Fruit fly (Drosophila melanogaster) whole organism, embryonic: ENCODE data around the gene Pdxk.
A peak's percentile ranks its signal among the peaks of the same experiment; 100 is the strongest.

Source experiments
- Adf1 ChIP-seq: fragments of 200-800 bp; sonication (Bioruptor generic); IDR thresholded peaks from 2 replicates; pipeline ENCODE4 v1.3.6; 2022; ENCODE audit warnings: missing biosample characterization, missing genetic modification characterization
- Antp ChIP-seq: fragments of 200-800 bp; sonication (Bioruptor generic); optimal IDR thresholded peaks from 3 replicates; lab custom pipeline; 2016; ENCODE audit warnings: missing biosample characterization, missing genetic modification characterization
- Asciz ChIP-seq: fragments of 200-800 bp; sonication (Bioruptor generic); optimal IDR thresholded peaks from 2 replicates; lab custom pipeline; 2017; ENCODE audit warnings: missing biosample characterization, mild to moderate bottlenecking, missing genetic modification characterization, missing genetic modification reagents
- Blimp-1 ChIP-seq: fragments of 200-800 bp; sonication (Bioruptor generic); optimal IDR thresholded peaks from 3 replicates; lab custom pipeline; 2018; ENCODE audit warnings: missing biosample characterization, missing genetic modification characterization, mild to moderate bottlenecking, moderate library complexity, missing genetic modification reagents
- Bteb2 ChIP-seq: fragments of 200-800 bp; sonication (Bioruptor generic); optimal IDR thresholded peaks from 2 replicates; lab custom pipeline; 2016; ENCODE audit warnings: missing biosample characterization, missing genetic modification characterization
- CG1024 ChIP-seq: fragments of 200-800 bp; sonication (Bioruptor generic); IDR thresholded peaks from 2 replicates; pipeline ENCODE4 v1.3.6; 2022; ENCODE audit warnings: missing biosample characterization, missing genetic modification characterization
- CG10274 ChIP-seq: fragments of 200-800 bp; sonication (Bioruptor generic); optimal IDR thresholded peaks from 3 replicates; lab custom pipeline; 2017; ENCODE audit warnings: missing biosample characterization, mild to moderate bottlenecking, missing genetic modification characterization
- CG11723 ChIP-seq: fragments of 200-800 bp; sonication (Bioruptor generic); optimal IDR thresholded peaks from 2 replicates; lab custom pipeline; 2017; ENCODE audit warnings: missing biosample characterization, mild to moderate bottlenecking, missing genetic modification characterization
- CG12942 ChIP-seq: fragments of 200-800 bp; sonication (Bioruptor generic); optimal IDR thresholded peaks from 3 replicates; lab custom pipeline; 2016; ENCODE audit warnings: missing biosample characterization, missing genetic modification characterization
- CG14441 ChIP-seq: fragments of 200-800 bp; sonication (Bioruptor generic); IDR thresholded peaks from 2 replicates; pipeline ENCODE4 v1.3.6; 2022; ENCODE audit warnings: missing biosample characterization, missing genetic modification characterization
- CG15011 ChIP-seq: fragments of 200-800 bp; sonication (Bioruptor generic); optimal IDR thresholded peaks from 3 replicates; lab custom pipeline; 2018; ENCODE audit warnings: missing biosample characterization, mild to moderate bottlenecking, missing genetic modification characterization
- CG1529 ChIP-seq: fragments of 200-800 bp; sonication (Bioruptor generic); optimal IDR thresholded peaks from 3 replicates; lab custom pipeline; 2018; ENCODE audit warnings: missing biosample characterization, missing genetic modification characterization
- CG16779 ChIP-seq: fragments of 200-800 bp; sonication (Bioruptor generic); IDR thresholded peaks from 2 replicates; pipeline ENCODE4 v1.3.6; 2022; ENCODE audit warnings: missing biosample characterization, missing genetic modification characterization
- CG17912 ChIP-seq: fragments of 200-800 bp; sonication (Bioruptor generic); optimal IDR thresholded peaks from 2 replicates; lab custom pipeline; 2018; ENCODE audit warnings: missing biosample characterization, mild to moderate bottlenecking, missing genetic modification characterization
- CG2875 ChIP-seq: fragments of 200-800 bp; sonication (Bioruptor generic); optimal IDR thresholded peaks from 2 replicates; lab custom pipeline; 2017; ENCODE audit warnings: missing biosample characterization, mild to moderate bottlenecking, missing genetic modification characterization, missing genetic modification reagents
- CG3847 ChIP-seq: fragments of 200-800 bp; sonication (Bioruptor generic); IDR thresholded peaks from 2 replicates; pipeline ENCODE4 v1.3.6; 2022; ENCODE audit warnings: missing biosample characterization, missing genetic modification characterization
- CG3995 ChIP-seq: fragments of 200-800 bp; sonication (Bioruptor generic); optimal IDR thresholded peaks from 3 replicates; lab custom pipeline; 2016; ENCODE audit warnings: missing biosample characterization, missing genetic modification characterization
- CG4404 ChIP-seq: fragments of 200-800 bp; sonication (Bioruptor generic); IDR thresholded peaks from 2 replicates; pipeline ENCODE4 v1.3.6; 2022; ENCODE audit warnings: missing biosample characterization, missing genetic modification characterization
- CG8359 ChIP-seq: fragments of 200-800 bp; sonication (Bioruptor generic); optimal IDR thresholded peaks from 2 replicates; lab custom pipeline; 2017; ENCODE audit warnings: missing biosample characterization, mild to moderate bottlenecking, missing genetic modification characterization, borderline replicate concordance
- CG9876 ChIP-seq: fragments of 200-800 bp; sonication (Bioruptor generic); optimal IDR thresholded peaks from 2 replicates; lab custom pipeline; 2016; ENCODE audit warnings: missing biosample characterization, missing genetic modification characterization
- Deaf1 ChIP-seq: fragments of 200-800 bp; optimal IDR thresholded peaks from 3 replicates; lab custom pipeline; 2019; ENCODE audit warnings: missing biosample characterization, mild to moderate bottlenecking, missing genetic modification characterization, moderate library complexity
- Ets65A ChIP-seq: fragments of 200-800 bp; sonication (Bioruptor generic); peaks from one replicate; lab custom pipeline; 2016; ENCODE audit warnings: missing biosample characterization, missing genetic modification characterization
- Gug ChIP-seq: fragments of 200-800 bp; sonication (Bioruptor generic); IDR thresholded peaks from 4 replicates; pipeline ENCODE4 v1.3.6; 2022; ENCODE audit warnings: missing biosample characterization, missing genetic modification characterization
- Jarid2 ChIP-seq: fragments of 200-800 bp; sonication (Bioruptor generic); optimal IDR thresholded peaks from 3 replicates; lab custom pipeline; 2017; ENCODE audit warnings: mild to moderate bottlenecking, missing biosample characterization, missing genetic modification reagents, missing genetic modification characterization
- Mad ChIP-seq: fragments of 200-800 bp; sonication (Bioruptor generic); optimal IDR thresholded peaks from 2 replicates; lab custom pipeline; 2016; ENCODE audit warnings: missing biosample characterization, missing genetic modification characterization
- Max ChIP-seq: fragments of 200-800 bp; sonication (Bioruptor generic); optimal IDR thresholded peaks from 2 replicates; lab custom pipeline; 2016; ENCODE audit warnings: missing biosample characterization, mild to moderate bottlenecking, missing genetic modification characterization
- NK7.1 ChIP-seq: fragments of 200-800 bp; sonication (Bioruptor generic); optimal IDR thresholded peaks from 3 replicates; lab custom pipeline; 2016; ENCODE audit warnings: missing biosample characterization, missing genetic modification characterization
- Opbp ChIP-seq: fragments of 200-800 bp; sonication (Bioruptor generic); IDR thresholded peaks from 3 replicates; pipeline ENCODE4 v1.3.6; 2022; ENCODE audit warnings: missing biosample characterization, missing genetic modification characterization; ENCODE audit not compliant: partially characterized antibody
- Spps ChIP-seq: fragments of 200-800 bp; sonication (Bioruptor generic); optimal IDR thresholded peaks from 2 replicates; lab custom pipeline; 2018; ENCODE audit warnings: missing biosample characterization, mild to moderate bottlenecking, missing genetic modification characterization
- Sry-β ChIP-seq: fragments of 200-800 bp; sonication (Bioruptor generic); optimal IDR thresholded peaks from 2 replicates; lab custom pipeline; 2018; ENCODE audit warnings: missing biosample characterization, mild to moderate bottlenecking, missing genetic modification characterization, moderate library complexity
- Tbp ChIP-seq: fragments of >200 bp; optimal IDR thresholded peaks from 2 replicates; lab custom pipeline; 2018; ENCODE audit warnings: missing biosample characterization, missing genetic modification characterization
- ab ChIP-seq: fragments of 200-800 bp; sonication (Bioruptor generic); optimal IDR thresholded peaks from 2 replicates; lab custom pipeline; 2016; ENCODE audit warnings: missing biosample characterization, missing genetic modification characterization
- btn ChIP-seq: fragments of 200-800 bp; sonication (Bioruptor generic); optimal IDR thresholded peaks from 2 replicates; lab custom pipeline; 2016; ENCODE audit warnings: missing biosample characterization, missing genetic modification characterization
- dmrt11E ChIP-seq: fragments of 200-800 bp; sonication (Bioruptor generic); optimal IDR thresholded peaks from 3 replicates; lab custom pipeline; 2018; ENCODE audit warnings: missing biosample characterization, mild to moderate bottlenecking, missing genetic modification characterization, moderate library complexity
- dysf ChIP-seq: fragments of 200-800 bp; sonication (Bioruptor generic); IDR thresholded peaks from 3 replicates; pipeline ENCODE4 v1.3.6; 2022; ENCODE audit warnings: missing biosample characterization, missing genetic modification characterization
- fd102C ChIP-seq: fragments of 200-800 bp; sonication (Bioruptor generic); optimal IDR thresholded peaks from 2 replicates; lab custom pipeline; 2018; ENCODE audit warnings: missing biosample characterization, mild to moderate bottlenecking, missing genetic modification characterization, moderate library complexity
- fd64A ChIP-seq: fragments of 200-800 bp; sonication (Bioruptor generic); optimal IDR thresholded peaks from 3 replicates; lab custom pipeline; 2018; ENCODE audit warnings: missing biosample characterization, mild to moderate bottlenecking, missing genetic modification characterization
- ftz-f1 ChIP-seq: fragments of 200-800 bp; sonication (Bioruptor generic); optimal IDR thresholded peaks from 2 replicates; lab custom pipeline; 2016; ENCODE audit warnings: missing biosample characterization, missing genetic modification characterization
- hb ChIP-seq: fragments of 200-800 bp; sonication (Bioruptor generic); IDR thresholded peaks from 3 replicates; pipeline ENCODE4 v1.3.6; 2022; ENCODE audit warnings: missing biosample characterization, missing genetic modification characterization; ENCODE audit not compliant: partially characterized antibody
- her ChIP-seq: fragments of 200-800 bp; sonication (Bioruptor generic); optimal IDR thresholded peaks from 2 replicates; lab custom pipeline; 2016; ENCODE audit warnings: missing biosample characterization, missing genetic modification characterization
- ind ChIP-seq: fragments of 200-800 bp; sonication (Bioruptor generic); optimal IDR thresholded peaks from 3 replicates; lab custom pipeline; 2016; ENCODE audit warnings: missing biosample characterization, missing genetic modification characterization
- mam ChIP-seq: fragments of 200-800 bp; sonication (Bioruptor generic); optimal IDR thresholded peaks from 3 replicates; lab custom pipeline; 2016; ENCODE audit warnings: missing biosample characterization, missing genetic modification characterization
- nom ChIP-seq: fragments of 200-800 bp; sonication (Bioruptor generic); optimal IDR thresholded peaks from 2 replicates; lab custom pipeline; 2017; ENCODE audit warnings: missing biosample characterization, missing genetic modification characterization, mild to moderate bottlenecking, moderate library complexity, missing genetic modification reagents
- p53 ChIP-seq: fragments of 200-800 bp; sonication (Bioruptor generic); optimal IDR thresholded peaks from 2 replicates; lab custom pipeline; 2016; ENCODE audit warnings: missing biosample characterization, missing genetic modification characterization
- pros ChIP-seq: fragments of 200-800 bp; sonication (Bioruptor generic); optimal IDR thresholded peaks from 3 replicates; lab custom pipeline; 2019; ENCODE audit warnings: missing biosample characterization, mild to moderate bottlenecking, missing genetic modification characterization, moderate library complexity
- ranshi ChIP-seq: fragments of 200-800 bp; sonication (Bioruptor generic); IDR thresholded peaks from 2 replicates; pipeline ENCODE4 v1.3.6; 2022; ENCODE audit warnings: missing biosample characterization, missing genetic modification characterization
- schlank ChIP-seq: fragments of 200-800 bp; sonication (Bioruptor generic); optimal IDR thresholded peaks from 2 replicates; lab custom pipeline; 2018; ENCODE audit warnings: missing biosample characterization, mild to moderate bottlenecking, missing genetic modification characterization
- slou ChIP-seq: fragments of 200-800 bp; sonication (Bioruptor generic); optimal IDR thresholded peaks from 3 replicates; lab custom pipeline; 2016; ENCODE audit warnings: missing biosample characterization, missing genetic modification characterization
- so ChIP-seq: fragments of 200-800 bp; sonication (Bioruptor generic); IDR thresholded peaks from 3 replicates; pipeline ENCODE4 v1.3.6; 2022; ENCODE audit warnings: missing biosample characterization, missing genetic modification characterization
- sr ChIP-seq: fragments of 200-800 bp; sonication (Bioruptor generic); IDR thresholded peaks from 3 replicates; pipeline ENCODE4 v1.3.6; 2022; ENCODE audit warnings: missing biosample characterization, missing genetic modification characterization
- tgo ChIP-seq: fragments of 200-800 bp; sonication (Bioruptor generic); IDR thresholded peaks from 3 replicates; pipeline ENCODE4 v1.3.6; 2022; ENCODE audit warnings: missing biosample characterization, missing genetic modification characterization
- tin ChIP-seq: fragments of 200-800 bp; sonication (Bioruptor generic); optimal IDR thresholded peaks from 3 replicates; lab custom pipeline; 2016; ENCODE audit warnings: missing biosample characterization, missing genetic modification characterization
- tll ChIP-seq, 2 experiments: fragments of 200-800 bp in 1 of 2; fragments of >200 bp in 1 of 2; sonication (Bioruptor generic) in 1 of 2; optimal IDR thresholded peaks; 2 replicates each; lab custom pipeline; 2017 to 2019; ENCODE audit warnings: missing biosample characterization in 2 of 2, missing genetic modification characterization in 2 of 2, mild to moderate bottlenecking in 1 of 2, moderate library complexity in 1 of 2

Gene Pdxk

DNA sequence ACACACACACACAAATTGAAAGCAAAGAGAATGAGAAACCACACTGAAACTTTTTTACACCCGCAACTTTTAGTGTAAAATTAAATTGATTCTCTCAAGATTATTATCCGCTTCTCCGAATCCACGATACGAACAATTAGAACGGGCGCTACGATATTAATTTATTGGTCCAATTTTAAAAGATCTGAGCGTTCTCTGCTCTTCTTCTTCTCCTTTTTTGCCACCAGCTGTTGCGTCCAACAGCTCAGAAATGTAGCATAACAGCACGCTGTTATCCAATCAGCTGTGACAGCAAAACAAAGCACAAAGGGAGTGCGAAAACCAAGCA, 1.4 kb upstream of the Pdxk start, which contains the start of the genes UGP and Svip (continued):
- TF ChIP-seq fd102C (GFP tag; lab: Kevin White, UChicago), result no peak
- no peak for TF ChIP-seq Asciz (GFP tag; lab: Kevin White, UChicago)
- no peak for TF ChIP-seq CG2875
- TF ChIP-seq CG15011 (GFP tag; lab: Kevin White, UChicago), result no peak
- no peak for TF ChIP-seq Jarid2 (GFP tag; lab: Kevin White, UChicago)
- no peak for TF ChIP-seq CG8359 (GFP tag; lab: Kevin White, UChicago)
- TF ChIP-seq btn, result no peak
- TF ChIP-seq Tbp (GFP tag; lab: Kevin White, UChicago), result no peak
- TF ChIP-seq nom, result no peak
- no peak for TF ChIP-seq Gug (GFP tag; lab: Robert Waterston, UW)
- TF ChIP-seq dmrt11E (tag; lab: Kevin White, UChicago), result no peak
- no peak for TF ChIP-seq CG1529
- TF ChIP-seq Adf1 (GFP tag; lab: Robert Waterston, UW), result no peak
- TF ChIP-seq CG14441 (GFP tag; lab: Robert Waterston, UW), result no peak
- TF ChIP-seq schlank (tag; lab: Kevin White, UChicago), result no peak
- no peak for TF ChIP-seq ind (GFP tag; lab: Kevin White, UChicago)
- TF ChIP-seq Deaf1 (tag; lab: Kevin White, UChicago), result no peak
- no peak for TF ChIP-seq sr (GFP tag; lab: Robert Waterston, UW)
- no peak for TF ChIP-seq Blimp-1 (GFP tag; lab: Kevin White, UChicago)
- TF ChIP-seq CG3995 (GFP tag; lab: Kevin White, UChicago), result no peak
- TF ChIP-seq Mad, result no peak
- TF ChIP-seq Opbp (GFP tag; lab: Robert Waterston, UW), result no peak
- TF ChIP-seq pros, result no peak
- TF ChIP-seq CG16779, result no peak
- TF ChIP-seq CG1024, result no peak
- TF ChIP-seq CG12942 (GFP tag; lab: Kevin White, UChicago), result no peak
- TF ChIP-seq her, result peak; percentile 1
- no peak for TF ChIP-seq CG17912 (GFP tag; lab: Kevin White, UChicago)
- TF ChIP-seq fd64A (GFP tag; lab: Kevin White, UChicago), result no peak
- TF ChIP-seq Bteb2, result peak; percentile 10
- no peak for TF ChIP-seq CG3847 (GFP tag; lab: Robert Waterston, UW)
- TF ChIP-seq Spps (tag; lab: Kevin White, UChicago), result no peak
- no peak for TF ChIP-seq dysf (GFP tag; lab: Robert Waterston, UW)
- no peak for TF ChIP-seq CG9876
- no peak for TF ChIP-seq ftz-f1 (GFP tag; lab: Kevin White, UChicago)
- TF ChIP-seq so (GFP tag; lab: Robert Waterston, UW), result no peak
- no peak for TF ChIP-seq tin (GFP tag; lab: Kevin White, UChicago)
- TF ChIP-seq tgo (GFP tag; lab: Robert Waterston, UW), result no peak; the same call in 2 of the 3 replicates
- no peak for TF ChIP-seq CG11723 (GFP tag; lab: Kevin White, UChicago)
- no peak for TF ChIP-seq slou (GFP tag; lab: Kevin White, UChicago)
- no peak for TF ChIP-seq Ets65A
- no peak for TF ChIP-seq CG4404 (GFP tag; lab: Robert Waterston, UW)
- no peak for TF ChIP-seq Max (GFP tag; lab: Kevin White, UChicago)
- no peak for TF ChIP-seq mam
- no peak for TF ChIP-seq tll (GFP tag; optimal IDR thresholded peaks at IDR 0.05; lab: Kevin White, UChicago)
- no peak for TF ChIP-seq p53
- TF ChIP-seq Sry-β, result no peak
- TF ChIP-seq ranshi (GFP tag; lab: Robert Waterston, UW), result no peak
- TF ChIP-seq CG10274 (GFP tag; lab: Kevin White, UChicago), result no peak
- no peak for TF ChIP-seq NK7.1 (GFP tag; lab: Kevin White, UChicago)
- no peak for TF ChIP-seq Antp (GFP tag; lab: Kevin White, UChicago)
- TF ChIP-seq hb, result no peak
- no peak for TF ChIP-seq ab (GFP tag; lab: Kevin White, UChicago)
